Worm (Caenorhabditis elegans): Measurements from ENCODE around the gene bus-2.

Gene bus-2

DNA sequence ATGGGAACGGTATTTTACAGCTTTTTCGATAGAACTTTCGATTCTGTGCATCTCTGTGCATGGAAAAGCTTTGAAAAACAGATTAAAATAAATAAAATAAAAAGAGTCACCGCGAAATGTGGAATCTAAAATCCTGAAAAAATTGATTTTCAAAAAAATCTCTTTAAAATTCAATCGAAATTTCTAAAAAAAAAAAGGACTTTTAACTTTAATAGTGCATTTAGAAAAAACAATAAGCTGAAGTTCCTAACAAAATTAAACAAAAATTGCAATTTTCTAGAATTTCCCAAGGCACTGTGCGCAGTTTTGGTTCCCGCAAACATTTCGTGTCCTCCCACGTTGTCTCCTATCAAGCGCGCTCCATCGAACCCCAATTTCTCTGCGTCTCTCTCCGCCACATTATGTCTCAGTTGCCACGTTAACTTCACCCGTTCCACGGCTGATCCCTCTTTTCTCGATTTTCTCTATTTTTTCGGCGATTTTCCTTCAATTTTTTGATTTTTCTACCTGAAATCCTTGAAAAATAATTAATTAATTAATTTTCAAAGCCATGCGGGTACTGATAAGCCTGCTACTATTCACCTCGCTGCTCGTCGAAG is 45.9 kb downstream of the bus-2 start, which contains the start of the genes Y41D4A.6 and Y41D4A.4 (continued):
- TF ChIP-seq sea-2 (GFP tag; optimal IDR thresholded peaks at IDR 0.05) (no peak), nfya-1 (tag; optimal IDR thresholded peaks at IDR 0.05; ENCODE audit: insufficient read depth) (peak; percentile 76), nhr-43 (tag; optimal IDR thresholded peaks at IDR 0.05; ENCODE audit: poor library complexity, severe bottlenecking) (peak; percentile 71), zag-1 (tag; optimal IDR thresholded peaks at IDR 0.05) (no peak), daf-12 (tag; optimal IDR thresholded peaks at IDR 0.05) (no peak), unc-62 (GFP tag; optimal IDR thresholded peaks at IDR 0.05) (no peak), lin-15B (tag; optimal IDR thresholded peaks at IDR 0.05) (peak; percentile 90), fos-1 (tag; optimal IDR thresholded peaks at IDR 0.05) (no peak)

DNA sequence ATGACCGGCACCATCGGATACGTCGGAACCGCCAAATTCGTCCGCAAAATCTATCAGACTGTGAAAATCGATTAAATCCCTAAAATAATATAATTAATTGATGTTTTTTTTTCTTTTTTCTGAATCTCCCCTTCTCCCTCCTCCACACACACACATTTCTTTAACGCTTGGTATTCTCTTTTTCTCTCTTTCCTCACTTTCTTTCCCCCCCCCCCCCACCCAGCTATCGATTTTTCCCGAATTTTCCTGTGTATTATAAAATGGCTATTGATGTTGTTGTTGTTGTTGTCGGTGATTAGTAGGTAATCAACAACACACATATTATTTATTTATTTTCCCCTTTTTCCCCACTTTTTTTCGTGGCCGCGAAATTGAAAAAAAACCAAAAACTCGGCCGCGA is 51.5 kb downstream of the bus-2 start:
- TF ChIP-seq fkh-2 (tag; optimal IDR thresholded peaks at IDR 0.05) (no peak), hmg-11 (tag; optimal IDR thresholded peaks at IDR 0.05) (peak; percentile 33)
